Worm (Caenorhabditis elegans) whole organism, early embryonic: ENCODE data around the gene rpl-38.

Source experiments
- ama-1 ChIP-seq: fragments of 150-350 bp; optimal IDR thresholded peaks from 2 replicates; lab custom pipeline; 2014
- ceh-36 ChIP-seq: sonication (generic microtip); optimal IDR thresholded peaks from 2 replicates; lab custom pipeline; 2016; ENCODE audit warnings: missing genetic modification characterization, inconsistent platforms, missing compliant biosample characterization
- ets-7 ChIP-seq: sonication (generic microtip); optimal IDR thresholded peaks from 2 replicates; lab custom pipeline; 2016; ENCODE audit warnings: missing genotype, missing genetic modification characterization, missing compliant biosample characterization
- flt-1 ChIP-seq: fragments of 200-800 bp; sonication (Bioruptor generic); IDR thresholded peaks from 2 replicates; pipeline ENCODE4 v1.3.6; 2022; ENCODE audit warnings: missing genetic modification characterization, missing compliant biosample characterization
- hmg-4 ChIP-seq: fragments of 200-800 bp; sonication (Bioruptor generic); optimal IDR thresholded peaks from 2 replicates; lab custom pipeline; 2018; ENCODE audit warnings: mild to moderate bottlenecking, missing genetic modification characterization, missing compliant biosample characterization
- pes-1 ChIP-seq: fragments of 200-800 bp; sonication (Bioruptor generic); IDR thresholded peaks from 2 replicates; pipeline ENCODE4 v1.3.6; 2022; ENCODE audit warnings: missing genetic modification reagents, missing genetic modification characterization, missing compliant biosample characterization
- sea-1 ChIP-seq: fragments of 200-800 bp; sonication (Bioruptor generic); conservative IDR thresholded peaks from 2 replicates; pipeline ENCODE4 v1.3.6; 2022; ENCODE audit warnings: missing genetic modification characterization, missing compliant biosample characterization
- tbx-11 ChIP-seq: fragments of 200-800 bp; sonication (Bioruptor generic); IDR thresholded peaks from 2 replicates; pipeline ENCODE4 v1.3.6; 2022; ENCODE audit warnings: missing genetic modification characterization, missing compliant biosample characterization
- tbx-37 ChIP-seq: fragments of 200-800 bp; sonication (Bioruptor generic); conservative IDR thresholded peaks from 2 replicates; pipeline ENCODE4 v1.3.6; 2022; ENCODE audit warnings: missing genetic modification reagents, missing genetic modification characterization, missing compliant biosample characterization
- tra-4 ChIP-seq: sonication (generic microtip); optimal IDR thresholded peaks from 2 replicates; lab custom pipeline; 2017; ENCODE audit warnings: missing genetic modification characterization, missing compliant biosample characterization

ce11 chrV:15559047-15559446, 47.1 kb downstream of the rpl-38 start, which contains the start of gene acr-18:
- TF ChIP-seq hmg-4 (GFP tag; lab: Kevin White, UChicago) (no peak), ama-1 (no peak), ceh-36 (no peak), tbx-37 (GFP tag; lab: Robert Waterston, UW) (no peak), pes-1 (no peak), flt-1 (no peak), tra-4 (tag; lab: Kevin White, UChicago) (no peak), tbx-11 (no peak), sea-1 (GFP tag; lab: Robert Waterston, UW) (no peak), ets-7 (tag; lab: Kevin White, UChicago) (no peak)
